Worm (Caenorhabditis elegans): ENCODE results near the gene srbc-37.

srbc-37 gene

ce11 chrV:702260-702659, at the start of gene srbc-37:
Gene srbc-37 (plus strand): TSS chrV:702560.
- no peak for TF ChIP-seq unc-62 (GFP tag; optimal IDR thresholded peaks at IDR 0.05)

ce11 chrV:652940-653339, 49.4 kb upstream of the srbc-37 start, which contains the start of gene srj-5:
Gene srj-5 (minus strand): TSS chrV:653040.
- TF ChIP-seq unc-62 (GFP tag; optimal IDR thresholded peaks at IDR 0.05): no peak

- no peak for TF ChIP-seq unc-62 (GFP tag; optimal IDR thresholded peaks at IDR 0.05)
Observed at ce11 chrV:654402-654801, 48.0 kb upstream of the srbc-37 start, which contains the start of gene srj-6. Gene srj-6 (minus strand): TSS chrV:654502.

ce11 chrV:655823-656222, 46.5 kb upstream of the srbc-37 start, which contains the start of gene srh-245:
Gene srh-245 (minus strand): TSS chrV:655923.
- no peak for TF ChIP-seq unc-62 (GFP tag; optimal IDR thresholded peaks at IDR 0.05)

ce11 chrV:657678-658077, 44.7 kb upstream of the srbc-37 start, which contains the start of gene srh-246:
Gene srh-246 (minus strand): TSS chrV:657778.
- TF ChIP-seq unc-62 (GFP tag; optimal IDR thresholded peaks at IDR 0.05): no peak

- no peak for TF ChIP-seq unc-62 (GFP tag; optimal IDR thresholded peaks at IDR 0.05)
Observed at ce11 chrV:660210-660609, 42.1 kb upstream of the srbc-37 start, which contains the start of gene F31F4.17. Gene F31F4.17 (minus strand): TSS chrV:660310.

- no peak for TF ChIP-seq unc-62 (GFP tag; optimal IDR thresholded peaks at IDR 0.05)
Observed at ce11 chrV:664337-664847, 38.0 kb upstream of the srbc-37 start, which contains the start of the genes F31F4.11 and srh-266. Gene F31F4.11 (minus strand): TSS chrV:664437. Gene srh-266 (plus strand): TSS chrV:664797.

- no peak for TF ChIP-seq unc-62 (GFP tag; optimal IDR thresholded peaks at IDR 0.05)
Observed at ce11 chrV:667459-667858, 34.9 kb upstream of the srbc-37 start, which contains the start of gene nhr-180. Gene nhr-180 (minus strand): TSS chrV:667510.

ce11 chrV:671342-671741, 31.0 kb upstream of the srbc-37 start, which contains the start of gene sru-24:
Gene sru-24 (minus strand): TSS chrV:671442.
- no peak for TF ChIP-seq unc-62 (GFP tag; optimal IDR thresholded peaks at IDR 0.05)

ce11 chrV:674213-674612, 28.1 kb upstream of the srbc-37 start, which contains the start of gene sru-25:
Gene sru-25 (minus strand): TSS chrV:674313.
- no peak for TF ChIP-seq unc-62 (GFP tag; optimal IDR thresholded peaks at IDR 0.05)

ce11 chrV:676090-676489, 26.3 kb upstream of the srbc-37 start:
- no peak for TF ChIP-seq unc-62 (GFP tag; optimal IDR thresholded peaks at IDR 0.05)

- no peak for TF ChIP-seq unc-62 (GFP tag; optimal IDR thresholded peaks at IDR 0.05)
Observed at ce11 chrV:676550-677084, 25.7 kb upstream of the srbc-37 start, which contains the start of the genes fbxa-72 and srx-21. Gene fbxa-72 (minus strand): TSS chrV:676753. Gene srx-21 (plus strand): TSS chrV:677034.

ce11 chrV:679663-680062, 22.7 kb upstream of the srbc-37 start, which contains the start of gene srx-22:
Gene srx-22 (plus strand): TSS chrV:679963.
- no peak for TF ChIP-seq unc-62 (GFP tag; optimal IDR thresholded peaks at IDR 0.05)

- no peak for TF ChIP-seq unc-62 (GFP tag; optimal IDR thresholded peaks at IDR 0.05)
Observed at ce11 chrV:682031-682430, 20.3 kb upstream of the srbc-37 start, which contains the start of gene srx-23. Gene srx-23 (plus strand): TSS chrV:682331.

- TF ChIP-seq unc-62 (GFP tag; optimal IDR thresholded peaks at IDR 0.05): no peak
Observed at ce11 chrV:683858-684257, 18.5 kb upstream of the srbc-37 start, which contains the start of gene F31F4.1. Gene F31F4.1 (plus strand): TSS chrV:684060.

ce11 chrV:687384-687783, 15.0 kb upstream of the srbc-37 start, which contains the start of gene H25P19.1:
Gene H25P19.1 (plus strand): TSS chrV:687684.
- TF ChIP-seq unc-62 (GFP tag; optimal IDR thresholded peaks at IDR 0.05): no peak

ce11 chrV:689538-689937, 12.8 kb upstream of the srbc-37 start:
- TF ChIP-seq unc-62 (GFP tag; optimal IDR thresholded peaks at IDR 0.05): no peak

Measured in whole organism, dauer.